Fruit fly (Drosophila melanogaster): ENCODE measurements around the gene CG7991.

DNA sequence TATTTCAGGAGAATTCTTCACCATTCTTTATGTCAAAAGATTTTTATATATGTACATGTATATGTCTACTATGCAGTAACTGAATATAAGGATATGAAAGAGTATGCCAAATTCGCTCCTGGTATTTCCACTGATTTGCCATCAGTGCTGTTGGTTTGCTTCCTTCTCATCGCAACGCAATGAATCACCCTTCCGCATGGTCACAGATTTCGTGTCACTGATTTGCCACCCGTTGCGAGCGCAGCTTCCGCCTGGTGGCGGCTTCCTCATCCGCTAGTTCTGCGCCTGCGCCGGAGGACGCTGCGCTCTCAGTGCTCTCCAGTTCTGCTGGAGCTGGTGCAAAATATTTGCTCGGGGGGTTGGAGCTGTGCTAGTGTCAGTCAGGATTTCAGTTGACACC lies 73.7 kb downstream of the CG7991 start:
- TF ChIP-seq Sin3A (optimal IDR thresholded peaks at IDR 0.05): no peak
- TF ChIP-seq h (optimal IDR thresholded peaks at IDR 0.05): no peak
